Worm (Caenorhabditis elegans): ENCODE data around the gene H01M10.1.

H01M10.1 gene

ce11 chrX:2536246-2536772 lies 44.1 kb downstream of the H01M10.1 start (continued):
- TF ChIP-seq ceh-34 (tag; optimal IDR thresholded peaks at IDR 0.05): peak; percentile 87
- TF ChIP-seq lim-6 (tag; optimal IDR thresholded peaks at IDR 0.05): no peak
- TF ChIP-seq pag-3 (tag; optimal IDR thresholded peaks at IDR 0.05; ENCODE audit: borderline replicate concordance): no peak
- no peak; the same call in 1 of the 2 replicates for TF ChIP-seq sox-2 (GFP tag; IDR thresholded peaks at IDR 0.05)
- no peak for TF ChIP-seq unc-86 (tag; optimal IDR thresholded peaks at IDR 0.05)
- no peak for TF ChIP-seq sox-4 (tag; optimal IDR thresholded peaks at IDR 0.05)
- peak; percentile 91 for TF ChIP-seq ceh-18 (tag; optimal IDR thresholded peaks at IDR 0.05)
- TF ChIP-seq fkh-6 (tag; optimal IDR thresholded peaks at IDR 0.05): no peak
- peak; percentile 17 for TF ChIP-seq ceh-6 (GFP tag; optimal IDR thresholded peaks at IDR 0.05)
- TF ChIP-seq ceh-24 (tag; optimal IDR thresholded peaks at IDR 0.05): no peak
- no peak for TF ChIP-seq ahr-1 (tag; optimal IDR thresholded peaks at IDR 0.05)
- peak; percentile 35 for TF ChIP-seq ets-4 (tag; optimal IDR thresholded peaks at IDR 0.05)
- no peak for TF ChIP-seq fkh-10 (GFP tag; optimal IDR thresholded peaks at IDR 0.05)
- peak; percentile 78 for TF ChIP-seq ceh-48 (tag; optimal IDR thresholded peaks at IDR 0.05)
- peak; percentile 96 for TF ChIP-seq ceh-31 (tag; optimal IDR thresholded peaks at IDR 0.05)
- no peak for TF ChIP-seq dmd-4 (tag; optimal IDR thresholded peaks at IDR 0.05; ENCODE audit: borderline replicate concordance)
- TF ChIP-seq ceh-30 (tag; optimal IDR thresholded peaks at IDR 0.05): no peak
- TF ChIP-seq K02D7.2 (tag; optimal IDR thresholded peaks at IDR 0.05): no peak
- TF ChIP-seq pha-2 (tag; optimal IDR thresholded peaks at IDR 0.05): peak; percentile 38
- peak; percentile 58 for TF ChIP-seq ceh-14 (tag; optimal IDR thresholded peaks at IDR 0.05)
- TF ChIP-seq pqm-1 (tag; optimal IDR thresholded peaks at IDR 0.05): no peak
- TF ChIP-seq pax-1 (tag; optimal IDR thresholded peaks at IDR 0.05): no peak
- TF ChIP-seq hlh-30 (tag; optimal IDR thresholded peaks at IDR 0.05; ENCODE audit: insufficient read depth): peak; percentile 71
- peak; percentile 81 for TF ChIP-seq ref-2 (tag; optimal IDR thresholded peaks at IDR 0.05)
- no peak for TF ChIP-seq nhr-232 (tag; optimal IDR thresholded peaks at IDR 0.05)
- TF ChIP-seq ceh-45 (GFP tag; IDR thresholded peaks at IDR 0.05): no peak
- peak; percentile 40 for TF ChIP-seq ztf-16 (tag; optimal IDR thresholded peaks at IDR 0.05)
- TF ChIP-seq T23F11.4 (GFP tag; optimal IDR thresholded peaks at IDR 0.05): peak; percentile 34
- no peak for TF ChIP-seq nhr-11 (tag; optimal IDR thresholded peaks at IDR 0.05)
- peak; percentile 38 for TF ChIP-seq eyg-1 (tag; optimal IDR thresholded peaks at IDR 0.05)
- TF ChIP-seq dve-1 (tag; optimal IDR thresholded peaks at IDR 0.05): peak; percentile 67
- TF ChIP-seq syd-9 (tag; optimal IDR thresholded peaks at IDR 0.05): peak; percentile 61
- TF ChIP-seq ceh-22 (tag; optimal IDR thresholded peaks at IDR 0.05): peak; percentile 71
- TF ChIP-seq nfya-1 (tag; optimal IDR thresholded peaks at IDR 0.05): peak; percentile 88
- TF ChIP-seq madf-2 (tag; optimal IDR thresholded peaks at IDR 0.05): peak; percentile 10
- TF ChIP-seq unc-42 (tag; optimal IDR thresholded peaks at IDR 0.05): peak; percentile 86
- TF ChIP-seq pat-9 (tag; optimal IDR thresholded peaks at IDR 0.05): no peak
- no peak for TF ChIP-seq unc-3 (GFP tag; conservative IDR thresholded peaks at IDR 0.05)
- TF ChIP-seq unc-3 (tag; optimal IDR thresholded peaks at IDR 0.05): no peak
- TF ChIP-seq tbx-7 (tag; optimal IDR thresholded peaks at IDR 0.05): no peak
- TF ChIP-seq lin-11 (tag; optimal IDR thresholded peaks at IDR 0.05): no peak
- TF ChIP-seq ceh-19 (GFP tag; optimal IDR thresholded peaks at IDR 0.05): peak; percentile 75
- peak; percentile 19 for TF ChIP-seq K09A11.1 (tag; optimal IDR thresholded peaks at IDR 0.05; ENCODE audit: insufficient read depth)

ce11 chrX:2532357-2532756 lies 48.0 kb downstream of the H01M10.1 start, which contains the start of gene tbc-12:
TSS of gene tbc-12 (minus strand) at chrX:2532457.
- TF ChIP-seq elt-2 (tag; optimal IDR thresholded peaks at IDR 0.05) (no peak), unc-86 (tag; optimal IDR thresholded peaks at IDR 0.05) (no peak), ceh-2 (tag; optimal IDR thresholded peaks at IDR 0.05) (no peak), C38D4.7 (GFP tag; optimal IDR thresholded peaks at IDR 0.05) (no peak), ceh-45 (GFP tag; IDR thresholded peaks at IDR 0.05) (no peak), hlh-13 (GFP tag; optimal IDR thresholded peaks at IDR 0.05) (no peak), gmeb-2 (tag; optimal IDR thresholded peaks at IDR 0.05) (no peak), ceh-48 (tag; optimal IDR thresholded peaks at IDR 0.05) (no peak), fax-1 (tag; optimal IDR thresholded peaks at IDR 0.05) (no peak), T23F11.4 (GFP tag; optimal IDR thresholded peaks at IDR 0.05) (no peak)

All from whole organism, late embryonic.